Worm (Caenorhabditis elegans) whole organism, L1 larva: ENCODE data around the gene T05A8.11.
A peak's percentile ranks its signal among the peaks of the same experiment; 100 is the strongest.

ENCODE experiments used
- Y116A8C.19 ChIP-seq: sonication (generic microtip); optimal IDR thresholded peaks from 2 replicates; lab custom pipeline; 2016; ENCODE audit warnings: missing compliant biosample characterization, missing genetic modification characterization, borderline replicate concordance
- aha-1 ChIP-seq: fragments of 150-350 bp; optimal IDR thresholded peaks from 2 replicates; lab custom pipeline; 2014; ENCODE audit warnings: missing biosample characterization, missing genetic modification characterization
- alr-1 ChIP-seq: fragments of 200-800 bp; sonication (Bioruptor generic); optimal IDR thresholded peaks from 2 replicates; lab custom pipeline; 2018; ENCODE audit warnings: borderline replicate concordance, mild to moderate bottlenecking, missing genetic modification characterization, missing compliant biosample characterization
- ama-1 ChIP-seq: fragments of 150-350 bp; optimal IDR thresholded peaks from 2 replicates; lab custom pipeline; 2014
- blmp-1 ChIP-seq: fragments of 150-350 bp; optimal IDR thresholded peaks from 2 replicates; lab custom pipeline; 2014; ENCODE audit warnings: missing biosample characterization, missing genetic modification characterization
- ceh-82 ChIP-seq, 3 experiments: fragments of 150-350 bp in 1 of 3; sonication (generic microtip) in 2 of 3; optimal IDR thresholded peaks; 2 replicates each; lab custom pipeline; 2014 to 2017; ENCODE audit warnings: missing biosample characterization in 3 of 3, missing genetic modification characterization in 3 of 3
- dpl-1 ChIP-seq, 3 experiments: fragments of 150-350 bp in 2 of 3; sonication (generic microtip) in 1 of 3; optimal IDR thresholded peaks; 2 replicates each; lab custom pipeline; 2014 to 2017; ENCODE audit warnings: missing biosample characterization in 3 of 3, missing genetic modification characterization in 3 of 3, missing genetic modification reagents in 3 of 3
- dsc-1 ChIP-seq: sonication (generic microtip); optimal IDR thresholded peaks from 2 replicates; lab custom pipeline; 2016; ENCODE audit warnings: mild to moderate bottlenecking, missing genetic modification characterization, missing compliant biosample characterization
- efl-1 ChIP-seq, 4 experiments: fragments of 150-350 bp; optimal IDR thresholded peaks in 3 of 4; peaks in 1 of 4; 1 replicate in 1 of 4; 2 replicates in 3 of 4; lab custom pipeline; 2014; ENCODE audit warnings: missing biosample characterization in 2 of 4, missing genetic modification characterization in 2 of 4, missing genetic modification reagents in 2 of 4
- efl-3 ChIP-seq: fragments of 200-800 bp; sonication (Bioruptor generic); optimal IDR thresholded peaks from 2 replicates; lab custom pipeline; 2018; ENCODE audit warnings: mild to moderate bottlenecking, missing genetic modification characterization, missing compliant biosample characterization
- egl-27 ChIP-seq, 2 experiments: fragments of 150-350 bp in 1 of 2; sonication (generic microtip); optimal IDR thresholded peaks; 3 replicates each; lab custom pipeline; 2017 to 2018; ENCODE audit warnings: missing biosample characterization in 2 of 2, missing genetic modification characterization in 2 of 2, missing genetic modification reagents in 2 of 2
- elt-3 ChIP-seq, 6 experiments: fragments of 150-350 bp in 1 of 6; sonication (generic microtip); optimal IDR thresholded peaks; 2 replicates each; lab custom pipeline; 2017 to 2018; ENCODE audit warnings: missing biosample characterization in 6 of 6, missing genetic modification characterization in 6 of 6, inconsistent platforms in 1 of 6
- fkh-10 ChIP-seq: sonication (generic microtip); optimal IDR thresholded peaks from 2 replicates; lab custom pipeline; 2017; ENCODE audit warnings: missing biosample characterization, missing genetic modification reagents, missing genetic modification characterization
- fkh-8 ChIP-seq: sonication (generic microtip); optimal IDR thresholded peaks from 2 replicates; lab custom pipeline; 2016; ENCODE audit warnings: mild to moderate bottlenecking, missing genetic modification characterization, missing compliant biosample characterization
- fos-1 ChIP-seq: fragments of 150-350 bp; optimal IDR thresholded peaks from 2 replicates; lab custom pipeline; 2014; ENCODE audit warnings: missing biosample characterization, missing genetic modification characterization
- grh-1 ChIP-seq: fragments of 200-800 bp; sonication (Bioruptor generic); IDR thresholded peaks from 2 replicates; pipeline ENCODE4 v1.3.6; 2022; ENCODE audit warnings: missing genetic modification reagents, missing genetic modification characterization, missing compliant biosample characterization
- hlh-17 ChIP-seq: fragments of 200-800 bp; sonication (Bioruptor generic); optimal IDR thresholded peaks from 2 replicates; lab custom pipeline; 2018; ENCODE audit warnings: missing genetic modification characterization, mild to moderate bottlenecking, missing compliant biosample characterization, moderate library complexity, borderline replicate concordance
- isw-1 ChIP-seq: fragments of 200-800 bp; sonication (Bioruptor generic); IDR thresholded peaks from 2 replicates; pipeline ENCODE4 v1.3.6; 2022; ENCODE audit warnings: missing genetic modification characterization, missing compliant biosample characterization
- lin-14 ChIP-seq: fragments of 200-800 bp; sonication (Bioruptor generic); optimal IDR thresholded peaks from 2 replicates; lab custom pipeline; 2018; ENCODE audit warnings: mild to moderate bottlenecking, missing genetic modification characterization, moderate library complexity, missing compliant biosample characterization
- lsy-2 ChIP-seq, 2 experiments: fragments of 150-350 bp; optimal IDR thresholded peaks; 2 replicates each; lab custom pipeline; 2014; ENCODE audit warnings: missing biosample characterization in 2 of 2, missing genetic modification characterization in 2 of 2
- mdl-1 ChIP-seq, 2 experiments: fragments of 150-350 bp; optimal IDR thresholded peaks; 2 replicates each; lab custom pipeline; 2014 to 2017; ENCODE audit warnings: missing biosample characterization in 2 of 2, missing genetic modification characterization in 2 of 2, inconsistent platforms in 1 of 2
- mep-1 ChIP-seq: fragments of 150-350 bp; optimal IDR thresholded peaks from 2 replicates; lab custom pipeline; 2014; ENCODE audit warnings: missing biosample characterization, missing genetic modification characterization
- nhr-11 ChIP-seq: fragments of 150-350 bp; optimal IDR thresholded peaks from 2 replicates; lab custom pipeline; 2014; ENCODE audit warnings: missing biosample characterization, missing genetic modification characterization
- nhr-12 ChIP-seq: sonication (generic microtip); optimal IDR thresholded peaks from 2 replicates; lab custom pipeline; 2017; ENCODE audit warnings: missing biosample characterization, missing genetic modification characterization
- nhr-20 ChIP-seq: sonication (generic microtip); optimal IDR thresholded peaks from 2 replicates; lab custom pipeline; 2016; ENCODE audit warnings: mild to moderate bottlenecking, missing genetic modification characterization, missing compliant biosample characterization
- nhr-237 ChIP-seq: fragments of 150-350 bp; optimal IDR thresholded peaks from 2 replicates; lab custom pipeline; 2014; ENCODE audit warnings: missing biosample characterization, missing genetic modification characterization
- nhr-71 ChIP-seq: sonication (generic microtip); optimal IDR thresholded peaks from 2 replicates; lab custom pipeline; 2016; ENCODE audit warnings: mild to moderate bottlenecking, missing genetic modification characterization, moderate library complexity, missing compliant biosample characterization
- nhr-84 ChIP-seq: sonication (generic microtip); optimal IDR thresholded peaks from 2 replicates; lab custom pipeline; 2017; ENCODE audit warnings: missing biosample characterization, missing genetic modification characterization
- nhr-85 ChIP-seq: sonication (generic microtip); peaks from one replicate; lab custom pipeline; 2016; ENCODE audit warnings: missing genetic modification characterization, inconsistent platforms, missing compliant biosample characterization
- rnt-1 ChIP-seq: sonication (generic microtip); optimal IDR thresholded peaks from 2 replicates; lab custom pipeline; 2016; ENCODE audit warnings: mild to moderate bottlenecking, missing genetic modification characterization, moderate library complexity, missing compliant biosample characterization
- snu-23 ChIP-seq: sonication (generic microtip); optimal IDR thresholded peaks from 2 replicates; lab custom pipeline; 2016; ENCODE audit warnings: missing genetic modification characterization, missing compliant biosample characterization
- sox-4 ChIP-seq: sonication (generic microtip); optimal IDR thresholded peaks from 2 replicates; lab custom pipeline; 2016; ENCODE audit warnings: missing genetic modification characterization, missing compliant biosample characterization
- sptf-1 ChIP-seq: fragments of 150-350 bp; optimal IDR thresholded peaks from 2 replicates; lab custom pipeline; 2014; ENCODE audit warnings: missing biosample characterization, missing genetic modification characterization
- sup-37 ChIP-seq: fragments of 200-800 bp; sonication (Bioruptor generic); optimal IDR thresholded peaks from 2 replicates; lab custom pipeline; 2018; ENCODE audit warnings: mild to moderate bottlenecking, missing genetic modification characterization, missing compliant biosample characterization
- swsn-7 ChIP-seq: sonication (generic microtip); optimal IDR thresholded peaks from 2 replicates; lab custom pipeline; 2016; ENCODE audit warnings: missing genetic modification characterization, missing compliant biosample characterization
- unc-30 ChIP-seq: sonication (generic microtip); optimal IDR thresholded peaks from 2 replicates; lab custom pipeline; 2017; ENCODE audit warnings: missing biosample characterization, missing genetic modification characterization
- unc-86 ChIP-seq: sonication (generic microtip); optimal IDR thresholded peaks from 2 replicates; lab custom pipeline; 2016; ENCODE audit warnings: missing genetic modification characterization, missing compliant biosample characterization
- xbp-1 ChIP-seq: sonication (generic microtip); optimal IDR thresholded peaks from 2 replicates; lab custom pipeline; 2016; ENCODE audit warnings: missing genetic modification characterization, missing compliant biosample characterization

T05A8.11 gene

ce11 chrII:2734266-2734665 lies 8.8 kb upstream of the T05A8.11 start:
- no peak for TF ChIP-seq efl-3 (GFP tag; lab: Kevin White, UChicago)
- TF ChIP-seq snu-23 (GFP tag; lab: Kevin White, UChicago) = no peak
- TF ChIP-seq aha-1 (tag; lab: Kevin White, UChicago) = no peak
- TF ChIP-seq mdl-1 (tag; optimal IDR thresholded peaks at IDR 0.05; lab: Kevin White, UChicago) = no peak
- TF ChIP-seq elt-3 (tag; optimal IDR thresholded peaks at IDR 0.05; lab: Kevin White, UChicago) = no peak
- TF ChIP-seq lsy-2 (tag; optimal IDR thresholded peaks at IDR 0.05; lab: Kevin White, UChicago) = no peak
- TF ChIP-seq nhr-12 = no peak
- no peak for TF ChIP-seq nhr-20 (tag; lab: Kevin White, UChicago)
- TF ChIP-seq nhr-11 (tag; lab: Kevin White, UChicago) = no peak
- TF ChIP-seq dpl-1 (GFP tag; optimal IDR thresholded peaks at IDR 0.05; lab: Kevin White, UChicago) = no peak
- no peak for TF ChIP-seq egl-27 (tag; optimal IDR thresholded peaks at IDR 0.05; lab: Kevin White, UChicago)
- TF ChIP-seq sup-37 (GFP tag; lab: Kevin White, UChicago) = no peak
- no peak for TF ChIP-seq sptf-1 (tag; lab: Kevin White, UChicago)
- TF ChIP-seq hlh-17 (GFP tag; lab: Kevin White, UChicago) = no peak
- TF ChIP-seq fos-1 (tag; lab: Kevin White, UChicago) = no peak
- no peak for TF ChIP-seq efl-1 (optimal IDR thresholded peaks at IDR 0.05; lab: Kevin White, UChicago)
- TF ChIP-seq efl-1 (GFP tag; optimal IDR thresholded peaks at IDR 0.05 in 1 of 2; lab: Kevin White, UChicago) = no peak
- no peak for TF ChIP-seq sox-4 (tag; lab: Kevin White, UChicago)
- TF ChIP-seq nhr-71 (tag; lab: Kevin White, UChicago) = no peak
- no peak for TF ChIP-seq mep-1 (tag; lab: Kevin White, UChicago)
- TF ChIP-seq ceh-82 (tag; optimal IDR thresholded peaks at IDR 0.05; lab: Kevin White, UChicago) = no peak

- TF ChIP-seq aha-1 (tag; lab: Kevin White, UChicago) (no peak), nhr-84 (tag; lab: Kevin White, UChicago) (no peak), nhr-20 (tag; lab: Kevin White, UChicago) (no peak), nhr-85 (tag; lab: Kevin White, UChicago) (no peak), fkh-10 (GFP tag; lab: Kevin White, UChicago) (peak; percentile 63), ama-1 (lab: Kevin White, UChicago) (no peak), grh-1 (GFP tag; lab: Robert Waterston, UW) (no peak), lin-14 (GFP tag; lab: Kevin White, UChicago) (peak; percentile 34), nhr-237 (tag; lab: Kevin White, UChicago) (no peak), xbp-1 (no peak), blmp-1 (tag; lab: Kevin White, UChicago) (no peak)
Observed at ce11 chrII:2730647-2731046, 5.2 kb upstream of the T05A8.11 start.

ce11 chrII:2726774-2727173 lies 1.3 kb upstream of the T05A8.11 start:
- peak; percentile 33 for TF ChIP-seq lin-14 (GFP tag; lab: Kevin White, UChicago)
- TF ChIP-seq rnt-1 (tag; lab: Kevin White, UChicago) = peak; percentile 43
- peak; percentile 0 for TF ChIP-seq nhr-71 (tag; lab: Kevin White, UChicago)
- TF ChIP-seq sptf-1 (tag; lab: Kevin White, UChicago) = no peak
- TF ChIP-seq, all 84 proteins: peak for 3

- TF ChIP-seq alr-1 (tag; lab: Kevin White, UChicago) = no peak
- no peak for TF ChIP-seq nhr-85 (tag; lab: Kevin White, UChicago)
- no peak for TF ChIP-seq nhr-20 (tag; lab: Kevin White, UChicago)
- TF ChIP-seq swsn-7 (tag; lab: Kevin White, UChicago) = no peak
- TF ChIP-seq xbp-1 = no peak
- TF ChIP-seq nhr-84 (tag; lab: Kevin White, UChicago) = no peak
- TF ChIP-seq dsc-1 (tag; lab: Kevin White, UChicago) = no peak
- TF ChIP-seq fkh-8 (tag; lab: Kevin White, UChicago) = no peak
- TF ChIP-seq sptf-1 (tag; lab: Kevin White, UChicago) = no peak
- TF ChIP-seq nhr-237 (tag; lab: Kevin White, UChicago) = no peak
- TF ChIP-seq lsy-2 (tag; optimal IDR thresholded peaks at IDR 0.05; lab: Kevin White, UChicago) = no peak
- no peak for TF ChIP-seq efl-1 (optimal IDR thresholded peaks at IDR 0.05; lab: Kevin White, UChicago)
- TF ChIP-seq efl-1 (GFP tag; optimal IDR thresholded peaks at IDR 0.05 in 1 of 2; lab: Kevin White, UChicago) = no peak
- TF ChIP-seq unc-30 (tag; lab: Kevin White, UChicago) = no peak
- no peak for TF ChIP-seq isw-1
- no peak for TF ChIP-seq unc-86 (tag; lab: Kevin White, UChicago)
- TF ChIP-seq Y116A8C.19 (tag; lab: Kevin White, UChicago) = no peak
- TF ChIP-seq, all 84 proteins: peak for 0
Observed at ce11 chrII:2721992-2722391, 3.5 kb downstream of the T05A8.11 start.
